Worm (Caenorhabditis elegans) whole organism, midembryonic: ENCODE results near the gene tkr-3.
A peak's percentile ranks its signal among the peaks of the same experiment; 100 is the strongest.

ENCODE experiments used
- T22C8.4 ChIP-seq: fragments of 200-800 bp; sonication (Bioruptor generic); IDR thresholded peaks from 2 replicates; pipeline ENCODE4 v1.3.6; 2022; ENCODE audit warnings: missing genetic modification characterization, missing compliant biosample characterization
- flt-1 ChIP-seq: fragments of 200-800 bp; sonication (Bioruptor generic); IDR thresholded peaks from 2 replicates; pipeline ENCODE4 v1.3.6; 2022; ENCODE audit warnings: missing genetic modification characterization, missing compliant biosample characterization
- klf-2 ChIP-seq: fragments of 200-800 bp; sonication (Bioruptor generic); conservative IDR thresholded peaks from 2 replicates; pipeline ENCODE4 v1.3.6; 2022; ENCODE audit warnings: missing genetic modification reagents, missing genetic modification characterization, missing compliant biosample characterization
- med-1 ChIP-seq: sonication (generic microtip); optimal IDR thresholded peaks from 2 replicates; lab custom pipeline; 2017; ENCODE audit warnings: missing genetic modification characterization, mild to moderate bottlenecking, missing compliant biosample characterization, antibody characterized with exemption, missing genetic modification reagents; ENCODE audit not compliant: insufficient read depth
- ref-1 ChIP-seq: fragments of 200-800 bp; sonication (Bioruptor generic); conservative IDR thresholded peaks from 2 replicates; pipeline ENCODE4 v1.3.6; 2022; ENCODE audit warnings: missing genetic modification reagents, missing genetic modification characterization, missing compliant biosample characterization
- ztf-23 ChIP-seq: fragments of 200-800 bp; sonication (Bioruptor generic); IDR thresholded peaks from 2 replicates; pipeline ENCODE4 v1.3.6; 2022; ENCODE audit warnings: missing genetic modification reagents, missing genetic modification characterization, missing compliant biosample characterization

- TF ChIP-seq ref-1, result no peak
- peak; percentile 52; the same call in 1 of the 2 replicates for TF ChIP-seq ztf-23 (GFP tag; lab: Robert Waterston, UW)
- TF ChIP-seq med-1 (GFP tag; lab: Kevin White, UChicago), result no peak
- TF ChIP-seq T22C8.4 (GFP tag; lab: Robert Waterston, UW), result no peak
- no peak for TF ChIP-seq flt-1 (GFP tag; lab: Robert Waterston, UW)
- TF ChIP-seq klf-2 (GFP tag; lab: Robert Waterston, UW), result no peak
These were observed 21.8 kb downstream of the tkr-3 start for ce11 chrIV:5100145-5100544.
